Worm (Caenorhabditis elegans): ENCODE results near the gene Y37D8A.3.

- TF ChIP-seq lsy-2 (tag; optimal IDR thresholded peaks at IDR 0.05) (no peak), elt-3 (tag; optimal IDR thresholded peaks at IDR 0.05) (no peak)
Measured at ce11 chrIII:12838913-12839366, 9.8 kb downstream of the Y37D8A.3 start, which contains the start of gene Y37D8A.4.
